Fruit fly (Drosophila melanogaster): ENCODE data around the gene Dnaaf5.

DNA sequence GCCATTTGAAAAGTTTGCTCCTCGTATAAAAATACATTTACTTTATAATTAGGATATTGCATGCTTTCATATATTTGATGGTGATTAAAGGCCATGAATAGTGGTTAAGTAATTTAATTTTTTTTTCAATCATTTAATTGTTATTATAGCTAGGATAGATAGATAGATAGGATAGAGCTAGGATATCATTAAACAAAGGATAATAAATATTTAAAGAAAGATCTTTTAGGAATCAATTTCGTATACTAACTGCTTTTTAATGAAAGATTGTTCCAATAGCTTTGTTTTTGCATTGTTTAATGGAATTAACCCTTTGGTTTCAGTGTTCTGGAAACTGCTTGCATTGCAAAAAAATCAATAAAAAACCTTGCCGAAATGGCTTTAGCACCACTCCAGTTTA lies 7.0 kb downstream of the Dnaaf5 start:
- TF ChIP-seq CG10147 (GFP tag; optimal IDR thresholded peaks at IDR 0.05), result no peak
- TF ChIP-seq CG1832 (GFP tag; optimal IDR thresholded peaks at IDR 0.05), result no peak
